Fruit fly (Drosophila melanogaster): ENCODE data around the gene DCTN6-p27.
A peak's percentile ranks its signal among the peaks of the same experiment; 100 is the strongest.

DNA sequence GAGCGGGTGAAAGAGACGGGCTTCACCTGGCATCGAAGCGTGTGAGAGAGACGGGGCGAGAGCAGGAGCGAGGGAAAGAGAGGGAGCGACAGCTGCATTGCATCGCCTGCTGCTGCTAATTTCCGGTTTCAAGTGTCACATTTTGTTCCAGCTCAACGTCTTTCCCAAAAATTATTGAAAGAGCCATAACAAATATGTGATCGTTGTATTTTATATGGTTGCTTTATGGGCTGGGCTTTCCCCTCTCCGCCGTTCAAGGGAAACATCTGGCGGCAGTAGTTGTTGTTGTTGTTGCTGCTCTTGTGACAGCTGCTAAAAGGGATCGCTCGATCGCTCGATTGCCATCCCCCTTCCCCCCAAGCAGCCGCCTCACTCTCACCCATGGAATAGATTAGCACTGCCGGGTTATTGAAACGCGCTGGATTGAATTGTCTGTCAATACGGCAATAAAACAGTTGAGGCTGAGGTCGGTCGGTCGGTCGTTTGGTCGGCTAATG is 22.8 kb downstream of the DCTN6-p27 start:
- no peak for TF ChIP-seq GATAd (GFP tag; optimal IDR thresholded peaks at IDR 0.05)
- TF ChIP-seq Hr78 (GFP tag; optimal IDR thresholded peaks at IDR 0.05): no peak
- no peak for TF ChIP-seq Mio (GFP tag; optimal IDR thresholded peaks at IDR 0.05)
- peak in 1 of 2 experiments; percentile 12 for TF ChIP-seq dl (GFP tag; optimal IDR thresholded peaks at IDR 0.05; ENCODE audit: insufficient read depth in 1 of 2, partially characterized antibody in 2 of 2)
- TF ChIP-seq Dfd (GFP tag; optimal IDR thresholded peaks at IDR 0.05): no peak
- TF ChIP-seq N (GFP tag; optimal IDR thresholded peaks at IDR 0.05): no peak
- TF ChIP-seq sv (GFP tag; optimal IDR thresholded peaks at IDR 0.05): no peak
- no peak for TF ChIP-seq Sp1 (GFP tag; optimal IDR thresholded peaks at IDR 0.05)
- no peak for TF ChIP-seq br (GFP tag; optimal IDR thresholded peaks at IDR 0.05)
